Worm (Caenorhabditis elegans): ENCODE measurements around the gene F52E1.5.

The F52E1.5 gene

ce11 chrV:8409594-8409993, 30.3 kb downstream of the F52E1.5 start:
- TF ChIP-seq zip-2 (tag; optimal IDR thresholded peaks at IDR 0.05), result no peak
- TF ChIP-seq pqm-1 (tag; optimal IDR thresholded peaks at IDR 0.05), result no peak
- no peak for TF ChIP-seq ztf-11 (tag; optimal IDR thresholded peaks at IDR 0.05)
- TF ChIP-seq duxl-1 (tag; optimal IDR thresholded peaks at IDR 0.05; ENCODE audit: poor library complexity), result no peak
- no peak for TF ChIP-seq zag-1 (tag; optimal IDR thresholded peaks at IDR 0.05)
- peak; percentile 37 for TF ChIP-seq hlh-30 (tag; optimal IDR thresholded peaks at IDR 0.05; ENCODE audit: insufficient read depth)
- TF ChIP-seq unc-62 (GFP tag; optimal IDR thresholded peaks at IDR 0.05 in 1 of 2), result peak in 1 of 2 experiments; percentile 37
- no peak for TF ChIP-seq unc-62 (tag; optimal IDR thresholded peaks at IDR 0.05)
- TF ChIP-seq aha-1 (tag), result no peak
- no peak for TF ChIP-seq lir-3 (tag; optimal IDR thresholded peaks at IDR 0.05)
- TF ChIP-seq mep-1 (tag; optimal IDR thresholded peaks at IDR 0.05), result no peak
- peak; percentile 67 for TF ChIP-seq hlh-11 (tag; optimal IDR thresholded peaks at IDR 0.05)
- TF ChIP-seq zfp-3 (GFP tag; conservative IDR thresholded peaks at IDR 0.05), result no peak
- TF ChIP-seq mxl-3 (GFP tag; optimal IDR thresholded peaks at IDR 0.05), result peak; percentile 55
- TF ChIP-seq nhr-28 (tag; optimal IDR thresholded peaks at IDR 0.05), result peak; percentile 26

ce11 chrV:8410406-8410805, 31.1 kb downstream of the F52E1.5 start, which contains the start of gene F52E1.2:
Gene F52E1.2, plus strand, starts transcription at chrV:8410595.
- TF ChIP-seq fkh-10 (GFP tag; optimal IDR thresholded peaks at IDR 0.05), result no peak
- TF ChIP-seq snpc-4 (tag; optimal IDR thresholded peaks at IDR 0.05), result no peak
- no peak for TF ChIP-seq ctbp-1 (GFP tag; IDR thresholded peaks at IDR 0.05)
- TF ChIP-seq pqm-1 (tag; optimal IDR thresholded peaks at IDR 0.05), result no peak
- TF ChIP-seq duxl-1 (tag; optimal IDR thresholded peaks at IDR 0.05; ENCODE audit: poor library complexity), result no peak
- no peak for TF ChIP-seq snpc-1.2 (GFP tag; IDR thresholded peaks at IDR 0.05)
- no peak for TF ChIP-seq nhr-10 (tag; optimal IDR thresholded peaks at IDR 0.05)
- TF ChIP-seq unc-62 (GFP tag; optimal IDR thresholded peaks at IDR 0.05 in 1 of 2), result peak in 1 of 2 experiments; percentile 93
- no peak for TF ChIP-seq unc-62 (tag; optimal IDR thresholded peaks at IDR 0.05)
- TF ChIP-seq hlh-11 (tag; optimal IDR thresholded peaks at IDR 0.05), result no peak

ce11 chrV:8413432-8414021, 34.2 kb downstream of the F52E1.5 start, which contains the start of gene vha-18:
Gene vha-18, minus strand, starts transcription at chrV:8413482.
- TF ChIP-seq gei-8 (GFP tag; optimal IDR thresholded peaks at IDR 0.05), result no peak
- TF ChIP-seq lin-39 (tag; optimal IDR thresholded peaks at IDR 0.05), result no peak
- TF ChIP-seq snpc-1.2 (GFP tag; IDR thresholded peaks at IDR 0.05), result peak; percentile 71
- TF ChIP-seq dmd-8 (GFP tag; IDR thresholded peaks at IDR 0.05), result no peak
- TF ChIP-seq nhr-76 (tag; optimal IDR thresholded peaks at IDR 0.05), result no peak
- no peak for TF ChIP-seq daf-8 (GFP tag; IDR thresholded peaks at IDR 0.05)
- no peak for TF ChIP-seq T20F7.1 (GFP tag; optimal IDR thresholded peaks at IDR 0.05)
- peak; percentile 97 for TF ChIP-seq lin-38 (GFP tag; IDR thresholded peaks at IDR 0.05)
- TF ChIP-seq spr-1 (tag; optimal IDR thresholded peaks at IDR 0.05), result no peak
- TF ChIP-seq F49E8.2 (tag; optimal IDR thresholded peaks at IDR 0.05; ENCODE audit: borderline replicate concordance), result peak; percentile 88
- no peak for TF ChIP-seq unc-62 (GFP tag; optimal IDR thresholded peaks at IDR 0.05 in 1 of 2)
- no peak for TF ChIP-seq unc-62 (tag; optimal IDR thresholded peaks at IDR 0.05)
- TF ChIP-seq mxl-2 (GFP tag; conservative IDR thresholded peaks at IDR 0.05), result no peak
- peak; percentile 86 for TF ChIP-seq unc-130 (GFP tag; optimal IDR thresholded peaks at IDR 0.05)
- no peak for TF ChIP-seq hlh-11 (tag; optimal IDR thresholded peaks at IDR 0.05)
- no peak for TF ChIP-seq daf-12 (tag; optimal IDR thresholded peaks at IDR 0.05)
- no peak for TF ChIP-seq nhr-41 (GFP tag; IDR thresholded peaks at IDR 0.05)
- TF ChIP-seq hlh-30 (tag; optimal IDR thresholded peaks at IDR 0.05; ENCODE audit: insufficient read depth), result no peak
- no peak for TF ChIP-seq madf-9 (GFP tag; conservative IDR thresholded peaks at IDR 0.05)
- peak; percentile 90 for TF ChIP-seq Y48G9A.11 (GFP tag; IDR thresholded peaks at IDR 0.05)
- TF ChIP-seq aly-2 (tag; optimal IDR thresholded peaks at IDR 0.05), result no peak
